Worm (Caenorhabditis elegans) whole organism, L3 larva: ENCODE data around the gene K11D9.3.
A peak's percentile ranks its signal among the peaks of the same experiment; 100 is the strongest.

Source experiments
- R02D3.7 ChIP-seq: fragments of 150-350 bp; optimal IDR thresholded peaks from 2 replicates; lab custom pipeline; 2014; ENCODE audit warnings: missing biosample characterization, missing genetic modification characterization
- ZK546.5 ChIP-seq: sonication (generic microtip); optimal IDR thresholded peaks from 2 replicates; lab custom pipeline; 2017; ENCODE audit warnings: missing biosample characterization, missing genetic modification characterization
- aly-2 ChIP-seq: fragments of 150-350 bp; optimal IDR thresholded peaks from 2 replicates; lab custom pipeline; 2014; ENCODE audit warnings: missing biosample characterization, missing genetic modification characterization
- ama-1 ChIP-seq: fragments of 150-350 bp; optimal IDR thresholded peaks from 2 replicates; lab custom pipeline; 2018
- ceh-16 ChIP-seq: sonication (generic microtip); optimal IDR thresholded peaks from 2 replicates; lab custom pipeline; 2017; ENCODE audit warnings: missing biosample characterization, missing genetic modification characterization
- ceh-28 ChIP-seq: fragments of 150-350 bp; optimal IDR thresholded peaks from 2 replicates; lab custom pipeline; 2014; ENCODE audit warnings: missing biosample characterization, missing genetic modification reagents, missing genetic modification characterization
- ceh-9 ChIP-seq: sonication (generic microtip); optimal IDR thresholded peaks from 2 replicates; lab custom pipeline; 2018; ENCODE audit warnings: missing biosample characterization, missing genetic modification characterization
- daf-12 ChIP-seq: fragments of 150-350 bp; optimal IDR thresholded peaks from 2 replicates; lab custom pipeline; 2014; ENCODE audit warnings: missing biosample characterization, missing genetic modification reagents, missing genetic modification characterization
- egl-27 ChIP-seq: sonication (generic microtip); optimal IDR thresholded peaks from 4 replicates; lab custom pipeline; 2017; ENCODE audit warnings: missing biosample characterization, missing genetic modification reagents, missing genetic modification characterization
- egl-5 ChIP-seq: fragments of 150-350 bp; optimal IDR thresholded peaks from 2 replicates; lab custom pipeline; 2017; ENCODE audit warnings: missing biosample characterization, missing genetic modification reagents, missing genetic modification characterization, inconsistent platforms
- elt-1 ChIP-seq: fragments of 150-350 bp; optimal IDR thresholded peaks from 2 replicates; lab custom pipeline; 2014; ENCODE audit warnings: missing biosample characterization, missing genetic modification characterization
- elt-2 ChIP-seq: sonication (generic microtip); optimal IDR thresholded peaks from 2 replicates; lab custom pipeline; 2016; ENCODE audit warnings: missing genetic modification reagents, mild to moderate bottlenecking, missing genetic modification characterization, missing compliant biosample characterization
- elt-3 ChIP-seq, 3 experiments: fragments of 150-350 bp in 1 of 3; sonication (generic microtip) in 2 of 3; optimal IDR thresholded peaks; 2 replicates in 2 of 3; 4 replicates in 1 of 3; lab custom pipeline; 2014 to 2017; ENCODE audit warnings: missing biosample characterization in 3 of 3, missing genetic modification characterization in 3 of 3
- eor-1 ChIP-seq, 2 experiments: fragments of 150-350 bp; optimal IDR thresholded peaks; 2 replicates each; lab custom pipeline; 2014 to 2018; ENCODE audit warnings: missing biosample characterization in 2 of 2, missing genetic modification characterization in 2 of 2
- fkh-10 ChIP-seq: sonication (generic microtip); optimal IDR thresholded peaks from 2 replicates; lab custom pipeline; 2017; ENCODE audit warnings: missing biosample characterization, missing genetic modification reagents, missing genetic modification characterization
- fkh-2 ChIP-seq: fragments of 150-350 bp; optimal IDR thresholded peaks from 2 replicates; lab custom pipeline; 2014; ENCODE audit warnings: missing biosample characterization, missing genetic modification reagents, missing genetic modification characterization
- fos-1 ChIP-seq: fragments of 150-350 bp; optimal IDR thresholded peaks from 2 replicates; lab custom pipeline; 2014; ENCODE audit warnings: missing biosample characterization, missing genetic modification characterization
- hmg-11 ChIP-seq: sonication (generic microtip); optimal IDR thresholded peaks from 2 replicates; lab custom pipeline; 2016; ENCODE audit warnings: missing genetic modification characterization, missing compliant biosample characterization
- jun-1 ChIP-seq: fragments of 150-350 bp; optimal IDR thresholded peaks from 2 replicates; lab custom pipeline; 2014; ENCODE audit warnings: missing biosample characterization, missing genetic modification reagents, missing genetic modification characterization
- lin-15B ChIP-seq: fragments of 150-350 bp; optimal IDR thresholded peaks from 2 replicates; lab custom pipeline; 2014; ENCODE audit warnings: missing biosample characterization, missing genetic modification characterization
- lin-39 ChIP-seq: fragments of 150-350 bp; optimal IDR thresholded peaks from 2 replicates; lab custom pipeline; 2018; ENCODE audit warnings: missing biosample characterization, missing genetic modification reagents, missing genetic modification characterization
- lsy-12 ChIP-seq: sonication (generic microtip); optimal IDR thresholded peaks from 2 replicates; lab custom pipeline; 2016; ENCODE audit warnings: mild to moderate bottlenecking, missing genetic modification characterization, missing compliant biosample characterization
- mdl-1 ChIP-seq: fragments of 150-350 bp; optimal IDR thresholded peaks from 2 replicates; lab custom pipeline; 2014; ENCODE audit warnings: missing biosample characterization, missing genetic modification characterization
- nfya-1 ChIP-seq: sonication (generic microtip); optimal IDR thresholded peaks from 2 replicates; lab custom pipeline; 2017; ENCODE audit warnings: missing genetic modification characterization, mild to moderate bottlenecking, missing compliant biosample characterization, antibody characterized with exemption, moderate library complexity; ENCODE audit not compliant: insufficient read depth
- nhr-11 ChIP-seq: fragments of 150-350 bp; optimal IDR thresholded peaks from 2 replicates; lab custom pipeline; 2014; ENCODE audit warnings: missing biosample characterization, missing genetic modification characterization
- nhr-12 ChIP-seq: fragments of 150-350 bp; optimal IDR thresholded peaks from 2 replicates; lab custom pipeline; 2014; ENCODE audit warnings: missing biosample characterization, missing genetic modification characterization
- nhr-23 ChIP-seq: fragments of 150-350 bp; optimal IDR thresholded peaks from 2 replicates; lab custom pipeline; 2014; ENCODE audit warnings: missing biosample characterization, missing genetic modification reagents, missing genetic modification characterization
- nhr-237 ChIP-seq: fragments of 150-350 bp; optimal IDR thresholded peaks from 2 replicates; lab custom pipeline; 2014; ENCODE audit warnings: missing biosample characterization, missing genetic modification characterization
- nhr-25 ChIP-seq: sonication (generic microtip); optimal IDR thresholded peaks from 2 replicates; lab custom pipeline; 2017; ENCODE audit warnings: missing biosample characterization, missing genetic modification characterization
- nhr-28 ChIP-seq: fragments of 150-350 bp; optimal IDR thresholded peaks from 2 replicates; lab custom pipeline; 2014; ENCODE audit warnings: missing biosample characterization, missing genetic modification characterization
- nhr-43 ChIP-seq: sonication (generic microtip); optimal IDR thresholded peaks from 2 replicates; lab custom pipeline; 2016; ENCODE audit warnings: mild to moderate bottlenecking, missing genetic modification characterization, missing compliant biosample characterization; ENCODE audit not compliant: poor library complexity, severe bottlenecking
- nhr-67 ChIP-seq: fragments of 150-350 bp; optimal IDR thresholded peaks from 2 replicates; lab custom pipeline; 2014; ENCODE audit warnings: missing biosample characterization, missing genetic modification characterization
- nhr-76 ChIP-seq: fragments of 150-350 bp; sonication (generic microtip); optimal IDR thresholded peaks from 5 replicates; lab custom pipeline; 2014; ENCODE audit warnings: missing biosample characterization, missing genetic modification characterization
- nhr-77 ChIP-seq: fragments of 150-350 bp; optimal IDR thresholded peaks from 2 replicates; lab custom pipeline; 2014; ENCODE audit warnings: missing biosample characterization, missing genetic modification characterization
- pha-4 ChIP-seq: fragments of 150-350 bp; optimal IDR thresholded peaks from 2 replicates; lab custom pipeline; 2014; ENCODE audit warnings: missing biosample characterization, missing genetic modification reagents, missing genetic modification characterization
- pqm-1 ChIP-seq: fragments of 150-350 bp; optimal IDR thresholded peaks from 2 replicates; lab custom pipeline; 2017; ENCODE audit warnings: missing biosample characterization, missing genetic modification characterization, inconsistent platforms
- sea-2 ChIP-seq: fragments of 150-350 bp; sonication (generic microtip); optimal IDR thresholded peaks from 4 replicates; lab custom pipeline; 2014; ENCODE audit warnings: missing biosample characterization, missing genetic modification reagents, missing genetic modification characterization
- skn-1 ChIP-seq: fragments of 150-350 bp; optimal IDR thresholded peaks from 2 replicates; lab custom pipeline; 2014; ENCODE audit warnings: missing biosample characterization, missing genetic modification characterization
- snpc-4 ChIP-seq: fragments of 150-350 bp; optimal IDR thresholded peaks from 2 replicates; lab custom pipeline; 2014; ENCODE audit warnings: missing biosample characterization, missing genetic modification characterization
- tbx-2 ChIP-seq: sonication (generic microtip); optimal IDR thresholded peaks from 2 replicates; lab custom pipeline; 2016; ENCODE audit warnings: mild to moderate bottlenecking, missing genetic modification characterization, missing compliant biosample characterization
- unc-39 ChIP-seq: sonication (generic microtip); optimal IDR thresholded peaks from 4 replicates; lab custom pipeline; 2017; ENCODE audit warnings: missing biosample characterization, missing genetic modification characterization
- unc-62 ChIP-seq: fragments of 150-350 bp; sonication (generic microtip); optimal IDR thresholded peaks from 4 replicates; lab custom pipeline; 2014; ENCODE audit warnings: missing biosample characterization, missing genetic modification reagents, missing genetic modification characterization
- zag-1 ChIP-seq: fragments of 150-350 bp; optimal IDR thresholded peaks from 2 replicates; lab custom pipeline; 2014; ENCODE audit warnings: missing biosample characterization, missing genetic modification characterization
- ztf-11 ChIP-seq: fragments of 150-350 bp; optimal IDR thresholded peaks from 2 replicates; lab custom pipeline; 2014; ENCODE audit warnings: missing biosample characterization, missing genetic modification characterization
- ztf-4 ChIP-seq: fragments of 150-350 bp; optimal IDR thresholded peaks from 2 replicates; lab custom pipeline; 2014; ENCODE audit warnings: missing biosample characterization, missing genetic modification characterization

K11D9.3 gene

DNA sequence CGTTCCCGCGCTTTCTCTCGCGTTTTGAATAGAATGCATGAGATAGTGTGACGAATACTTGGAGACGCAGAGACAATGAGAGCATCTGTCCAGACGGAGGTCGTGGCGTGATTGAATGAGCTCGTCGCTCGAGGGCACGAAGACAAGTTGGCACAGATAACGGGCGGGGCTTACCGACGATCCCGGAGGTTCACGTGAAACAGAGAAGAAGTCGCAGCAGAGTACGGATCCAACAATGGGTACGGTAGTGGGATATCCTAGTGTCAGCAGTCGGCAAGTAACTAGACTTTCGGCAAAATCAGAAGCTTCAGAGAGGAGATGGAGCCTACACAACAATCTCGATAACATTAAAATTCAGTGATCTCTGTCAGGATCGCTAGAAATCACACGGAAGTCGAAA lies 17.8 kb upstream of the K11D9.3 start:
- TF ChIP-seq unc-39 (tag; lab: Kevin White, UChicago) = no peak
- TF ChIP-seq pha-4 = no peak
- TF ChIP-seq egl-5 = peak; percentile 5
- no peak for TF ChIP-seq unc-62
- TF ChIP-seq nhr-25 (tag; lab: Kevin White, UChicago) = no peak
- TF ChIP-seq ztf-11 = no peak
- TF ChIP-seq ama-1 = peak; percentile 7
- TF ChIP-seq elt-2 (tag; lab: Kevin White, UChicago) = no peak
- TF ChIP-seq lin-39 (tag; lab: Kevin White, UChicago) = peak; percentile 29
- TF ChIP-seq lsy-12 (tag; lab: Kevin White, UChicago) = no peak
- no peak for TF ChIP-seq nhr-67 (tag; lab: Kevin White, UChicago)
- TF ChIP-seq fkh-2 (tag; lab: Kevin White, UChicago) = no peak
- TF ChIP-seq sea-2 (GFP tag; lab: Kevin White, UChicago) = no peak
- TF ChIP-seq fkh-10 = no peak
- TF ChIP-seq nhr-11 (tag; lab: Kevin White, UChicago) = peak; percentile 83
- TF ChIP-seq snpc-4 (tag; lab: Kevin White, UChicago) = no peak
- TF ChIP-seq ZK546.5 (tag; lab: Kevin White, UChicago) = no peak
- peak; percentile 57 for TF ChIP-seq nfya-1
- TF ChIP-seq nhr-237 (tag; lab: Kevin White, UChicago) = no peak
- TF ChIP-seq ztf-4 (tag; lab: Kevin White, UChicago) = no peak
- TF ChIP-seq nhr-77 (tag; lab: Kevin White, UChicago) = no peak

DNA sequence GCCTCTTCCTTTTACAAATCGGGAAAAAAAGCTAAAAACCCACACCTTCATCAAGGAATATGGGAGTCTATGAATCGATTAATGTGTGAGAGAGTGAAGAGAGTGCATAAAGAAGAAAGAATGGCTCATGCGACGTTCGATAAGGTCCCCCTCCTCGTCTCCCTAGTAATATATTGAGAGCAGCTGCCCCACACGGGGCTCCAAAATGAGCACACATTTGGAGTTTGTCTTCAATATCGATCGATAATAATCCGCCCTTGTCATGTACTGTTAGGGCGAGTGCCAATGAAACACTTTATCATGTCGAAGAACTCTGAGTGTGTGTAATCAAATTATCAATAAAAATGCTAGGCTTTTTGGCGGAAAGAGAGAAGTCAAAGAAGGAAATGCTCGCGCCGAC lies 17.2 kb upstream of the K11D9.3 start:
- TF ChIP-seq pha-4 (peak; percentile 34), elt-2 (tag; lab: Kevin White, UChicago) (peak; percentile 50), ceh-16 (tag; lab: Kevin White, UChicago) (no peak), nhr-12 (tag; lab: Kevin White, UChicago) (no peak), ama-1 (peak; percentile 22)

- no peak for TF ChIP-seq egl-27 (tag; lab: Kevin White, UChicago)
- TF ChIP-seq nhr-12 (tag; lab: Kevin White, UChicago) = no peak
- TF ChIP-seq elt-2 (tag; lab: Kevin White, UChicago) = peak; percentile 58
- no peak for TF ChIP-seq nhr-11 (tag; lab: Kevin White, UChicago)
- TF ChIP-seq elt-3 (tag; optimal IDR thresholded peaks at IDR 0.05; lab: Kevin White, UChicago) = no peak
- TF ChIP-seq nhr-23 = peak; percentile 82
- peak; percentile 60 for TF ChIP-seq lin-15B (tag; lab: Kevin White, UChicago)
- TF ChIP-seq daf-12 (tag; lab: Kevin White, UChicago) = no peak
- TF ChIP-seq fos-1 = no peak
- TF ChIP-seq pqm-1 = peak; percentile 65
- TF ChIP-seq lsy-12 (tag; lab: Kevin White, UChicago) = peak; percentile 66
- no peak for TF ChIP-seq zag-1 (tag; lab: Kevin White, UChicago)
- no peak for TF ChIP-seq ztf-4 (tag; lab: Kevin White, UChicago)
- peak; percentile 58 for TF ChIP-seq hmg-11 (tag; lab: Kevin White, UChicago)
- TF ChIP-seq fkh-2 (tag; lab: Kevin White, UChicago) = no peak
- no peak for TF ChIP-seq tbx-2 (tag; lab: Kevin White, UChicago)
- TF ChIP-seq ceh-16 (tag; lab: Kevin White, UChicago) = no peak
- TF ChIP-seq nfya-1 = peak; percentile 75
- no peak for TF ChIP-seq nhr-28 (tag; lab: Kevin White, UChicago)
- TF ChIP-seq lin-39 (tag; lab: Kevin White, UChicago) = peak; percentile 70
- TF ChIP-seq jun-1 (tag; lab: Kevin White, UChicago) = peak; percentile 39
- no peak for TF ChIP-seq egl-5
- TF ChIP-seq elt-1 (tag; lab: Kevin White, UChicago) = no peak
- no peak for TF ChIP-seq R02D3.7 (tag; lab: Kevin White, UChicago)
- no peak for TF ChIP-seq unc-39 (tag; lab: Kevin White, UChicago)
- TF ChIP-seq unc-62 = no peak
- TF ChIP-seq eor-1 (tag; optimal IDR thresholded peaks at IDR 0.05; lab: Kevin White, UChicago) = no peak
- TF ChIP-seq pha-4 = peak; percentile 55
- no peak for TF ChIP-seq fkh-10
- peak; percentile 33 for TF ChIP-seq ceh-28 (tag; lab: Kevin White, UChicago)
- no peak for TF ChIP-seq ceh-9
- TF ChIP-seq ama-1 = peak; percentile 50
- TF ChIP-seq ZK546.5 (tag; lab: Kevin White, UChicago) = no peak
- TF ChIP-seq nhr-43 (tag; lab: Kevin White, UChicago) = no peak
- TF ChIP-seq nhr-25 (tag; lab: Kevin White, UChicago) = peak; percentile 77
- no peak for TF ChIP-seq nhr-76 (tag; lab: Kevin White, UChicago)
- TF ChIP-seq skn-1 (tag; lab: Kevin White, UChicago) = peak; percentile 57
- no peak for TF ChIP-seq ztf-11
- TF ChIP-seq mdl-1 (tag; lab: Kevin White, UChicago) = no peak
- peak; percentile 57 for TF ChIP-seq snpc-4 (tag; lab: Kevin White, UChicago)
- TF ChIP-seq nhr-67 (tag; lab: Kevin White, UChicago) = no peak
- no peak for TF ChIP-seq aly-2 (tag; lab: Kevin White, UChicago)
Measured at ce11 chrIII:10818364-10818763, 16.4 kb upstream of the K11D9.3 start.
